Worm (Caenorhabditis elegans): ENCODE results near the gene F27D9.13.

F27D9.13 gene

ce11 chrX:7640391-7640790, 26.9 kb downstream of the F27D9.13 start:
- no peak for TF ChIP-seq unc-62 (GFP tag; optimal IDR thresholded peaks at IDR 0.05)

- TF ChIP-seq unc-62 (GFP tag; optimal IDR thresholded peaks at IDR 0.05), result no peak
Observed at ce11 chrX:7638790-7639189, 28.5 kb downstream of the F27D9.13 start.

- TF ChIP-seq unc-62 (GFP tag; optimal IDR thresholded peaks at IDR 0.05), result no peak
Observed at ce11 chrX:7636037-7636436, 31.2 kb downstream of the F27D9.13 start.

- no peak for TF ChIP-seq unc-62 (GFP tag; optimal IDR thresholded peaks at IDR 0.05)
Observed at ce11 chrX:7627351-7627750, 39.9 kb downstream of the F27D9.13 start, which contains the start of gene nlp-61. Gene nlp-61 (plus strand): TSS chrX:7627651.
